Fruit fly (Drosophila melanogaster): ENCODE measurements around the gene C3G.
A peak's percentile ranks its signal among the peaks of the same experiment; 100 is the strongest.

Gene C3G

dm6 chrX:6744088-6744487 is 59.3 kb downstream of the C3G start, which contains the start of gene RpL17 (continued):
- TF ChIP-seq CG17361 (GFP tag; IDR thresholded peaks at IDR 0.05), result peak; percentile 47; the same call in 2 of the 3 replicates
- peak; percentile 58 for TF ChIP-seq Jarid2 (GFP tag; optimal IDR thresholded peaks at IDR 0.05)
- peak; percentile 78 for TF ChIP-seq CG15269 (tag; optimal IDR thresholded peaks at IDR 0.05)
- peak; percentile 72 for TF ChIP-seq CG6683 (GFP tag; optimal IDR thresholded peaks at IDR 0.05)
- TF ChIP-seq Nf-YC (tag; optimal IDR thresholded peaks at IDR 0.05), result peak; percentile 8
- peak; percentile 42; the same call in 1 of the 2 replicates for TF ChIP-seq gt (GFP tag; IDR thresholded peaks at IDR 0.05)
- peak; percentile 79 for TF ChIP-seq NC2α (GFP tag; optimal IDR thresholded peaks at IDR 0.05)
- TF ChIP-seq zf30C (GFP tag; optimal IDR thresholded peaks at IDR 0.05), result peak; percentile 48
- TF ChIP-seq Fer1 (GFP tag; optimal IDR thresholded peaks at IDR 0.05), result peak; percentile 92
- peak; percentile 99 for TF ChIP-seq Ets97D (GFP tag; optimal IDR thresholded peaks at IDR 0.05)
- TF ChIP-seq CG7556 (GFP tag; optimal IDR thresholded peaks at IDR 0.05), result peak; percentile 65
- TF ChIP-seq CG34422 (GFP tag; IDR thresholded peaks at IDR 0.05), result peak; percentile 78
- TF ChIP-seq luna (GFP tag; optimal IDR thresholded peaks at IDR 0.05), result peak; percentile 78
- peak; percentile 73 for TF ChIP-seq CG4328 (GFP tag; optimal IDR thresholded peaks at IDR 0.05)
- peak; percentile 79 for TF ChIP-seq seq (GFP tag; IDR thresholded peaks at IDR 0.05)
- TF ChIP-seq Myb (GFP tag; optimal IDR thresholded peaks at IDR 0.05), result peak; percentile 69
- peak; percentile 74 for TF ChIP-seq run (tag; optimal IDR thresholded peaks at IDR 0.05)
- peak; percentile 76 for TF ChIP-seq Bteb2 (GFP tag; optimal IDR thresholded peaks at IDR 0.05)
- no peak for TF ChIP-seq Elba2 (GFP tag; optimal IDR thresholded peaks at IDR 0.05)
- TF ChIP-seq CG16863 (GFP tag; optimal IDR thresholded peaks at IDR 0.05), result peak; percentile 72
- peak; percentile 81 for TF ChIP-seq mam (GFP tag; optimal IDR thresholded peaks at IDR 0.05)
- peak; percentile 71 for TF ChIP-seq CG9437 (GFP tag; optimal IDR thresholded peaks at IDR 0.05)
- peak; percentile 86 for TF ChIP-seq CG6765 (GFP tag; optimal IDR thresholded peaks at IDR 0.05)
- TF ChIP-seq p53 (GFP tag; optimal IDR thresholded peaks at IDR 0.05), result peak; percentile 74
- peak; percentile 27 for TF ChIP-seq CG15696 (tag; optimal IDR thresholded peaks at IDR 0.05)
- TF ChIP-seq Doc3 (GFP tag; IDR thresholded peaks at IDR 0.05; ENCODE audit: partially characterized antibody), result no peak
- peak in 1 of 2 experiments; percentile 45 for TF ChIP-seq Hr78 (GFP tag; optimal IDR thresholded peaks at IDR 0.05)
- TF ChIP-seq Lim3 (GFP tag; IDR thresholded peaks at IDR 0.05), result no peak
- peak; percentile 34; the same call in 1 of the 3 replicates for TF ChIP-seq row (GFP tag; IDR thresholded peaks at IDR 0.05)
- TF ChIP-seq Asciz (GFP tag; optimal IDR thresholded peaks at IDR 0.05), result peak; percentile 77
- no peak for TF ChIP-seq pan (optimal IDR thresholded peaks at IDR 0.05)
- TF ChIP-seq pan (GFP tag; optimal IDR thresholded peaks at IDR 0.05 in 1 of 2, IDR thresholded peaks at IDR 0.05 in 1 of 2), result peak in 1 of 2 experiments; percentile 81
- 0 out of 2 replicates have a peak, but pooled peaks have one; percentile 16 for TF ChIP-seq esg (GFP tag; conservative IDR thresholded peaks at IDR 0.05)
- TF ChIP-seq Taf1 (GFP tag; IDR thresholded peaks at IDR 0.05), result no peak; the same call in 1 of the 2 replicates
- peak; percentile 77 for TF ChIP-seq Hsf (GFP tag; optimal IDR thresholded peaks at IDR 0.05)
- no peak for TF ChIP-seq hb (GFP tag; IDR thresholded peaks at IDR 0.05; ENCODE audit: partially characterized antibody)
- peak in 1 of 3 experiments; percentile 54 for TF ChIP-seq Stat92E (GFP tag; optimal IDR thresholded peaks at IDR 0.05)
- TF ChIP-seq bsh (GFP tag; optimal IDR thresholded peaks at IDR 0.05), result peak in 1 of 2 experiments; percentile 63
- TF ChIP-seq Hmr (GFP tag; optimal IDR thresholded peaks at IDR 0.05), result peak; percentile 96
- TF ChIP-seq CG10209 (GFP tag; optimal IDR thresholded peaks at IDR 0.05), result peak; percentile 83
- TF ChIP-seq Hr39 (optimal IDR thresholded peaks at IDR 0.05), result no peak
- no peak for TF ChIP-seq yki (optimal IDR thresholded peaks at IDR 0.05)
- TF ChIP-seq abd-A (tag; optimal IDR thresholded peaks at IDR 0.05), result no peak
- peak; percentile 78 for TF ChIP-seq CG12236 (GFP tag; optimal IDR thresholded peaks at IDR 0.05)
- peak; percentile 67 for TF ChIP-seq CG17359 (tag; optimal IDR thresholded peaks at IDR 0.05)
- TF ChIP-seq D19A (tag; optimal IDR thresholded peaks at IDR 0.05), result no peak
- peak; percentile 77 for TF ChIP-seq CG7839 (tag; optimal IDR thresholded peaks at IDR 0.05)
- peak; percentile 87 for TF ChIP-seq CG11723 (GFP tag; optimal IDR thresholded peaks at IDR 0.05)
- peak; percentile 74 for TF ChIP-seq CG15011 (GFP tag; optimal IDR thresholded peaks at IDR 0.05)
- TF ChIP-seq CG4404 (GFP tag; IDR thresholded peaks at IDR 0.05), result peak; percentile 58; the same call in 1 of the 2 replicates

Data from whole organism, embryonic.